Fruit fly (Drosophila melanogaster): ENCODE data around the gene CG42534.

DNA sequence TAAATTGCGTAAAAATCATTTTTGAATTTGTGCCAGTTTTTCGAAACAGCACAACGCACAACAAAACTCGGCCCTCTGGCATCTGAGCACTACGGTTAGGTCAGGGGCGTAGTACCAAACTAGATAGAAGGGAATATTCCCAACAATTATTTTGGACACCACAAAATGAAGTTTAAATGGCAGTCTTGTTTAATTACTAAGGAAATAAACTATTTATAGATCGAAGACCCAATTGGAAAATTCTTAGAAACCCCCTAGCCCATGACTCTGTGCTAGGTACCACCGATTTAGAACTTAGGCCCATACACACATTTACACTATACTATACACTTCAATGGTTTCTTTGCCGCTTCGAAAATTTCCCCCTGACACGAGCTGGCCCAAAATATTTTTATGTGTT lies 66.6 kb downstream of the CG42534 start:
- TF ChIP-seq CG33017 (tag; optimal IDR thresholded peaks at IDR 0.05) (no peak), cnc (optimal IDR thresholded peaks at IDR 0.05) (no peak), cic (GFP tag; optimal IDR thresholded peaks at IDR 0.05) (no peak), CG11617 (GFP tag; optimal IDR thresholded peaks at IDR 0.05) (no peak), kay (GFP tag; ENCODE audit: borderline replicate concordance) (no peak), Clk (GFP tag; optimal IDR thresholded peaks at IDR 0.05) (no peak), CG14711 (tag; optimal IDR thresholded peaks at IDR 0.05) (no peak), CG12768 (GFP tag; optimal IDR thresholded peaks at IDR 0.05) (no peak), CG1620 (GFP tag; optimal IDR thresholded peaks at IDR 0.05) (no peak), Hr96 (GFP tag; optimal IDR thresholded peaks at IDR 0.05) (no peak)
